Worm (Caenorhabditis elegans) whole organism, midembryonic: ENCODE measurements around the gene srh-63.

Experiments
- T22C8.4 ChIP-seq: fragments of 200-800 bp; sonication (Bioruptor generic); IDR thresholded peaks from 2 replicates; pipeline ENCODE4 v1.3.6; 2022; ENCODE audit warnings: missing genetic modification characterization, missing compliant biosample characterization
- cog-1 ChIP-seq: sonication (generic microtip); optimal IDR thresholded peaks from 2 replicates; lab custom pipeline; 2016; ENCODE audit warnings: missing genetic modification characterization, missing compliant biosample characterization
- flt-1 ChIP-seq: fragments of 200-800 bp; sonication (Bioruptor generic); IDR thresholded peaks from 2 replicates; pipeline ENCODE4 v1.3.6; 2022; ENCODE audit warnings: missing genetic modification characterization, missing compliant biosample characterization
- klf-2 ChIP-seq: fragments of 200-800 bp; sonication (Bioruptor generic); conservative IDR thresholded peaks from 2 replicates; pipeline ENCODE4 v1.3.6; 2022; ENCODE audit warnings: missing genetic modification reagents, missing genetic modification characterization, missing compliant biosample characterization
- med-1 ChIP-seq: sonication (generic microtip); optimal IDR thresholded peaks from 2 replicates; lab custom pipeline; 2017; ENCODE audit warnings: missing genetic modification characterization, mild to moderate bottlenecking, missing compliant biosample characterization, antibody characterized with exemption, missing genetic modification reagents; ENCODE audit not compliant: insufficient read depth
- ref-1 ChIP-seq: fragments of 200-800 bp; sonication (Bioruptor generic); conservative IDR thresholded peaks from 2 replicates; pipeline ENCODE4 v1.3.6; 2022; ENCODE audit warnings: missing genetic modification reagents, missing genetic modification characterization, missing compliant biosample characterization
- tab-1 ChIP-seq: fragments of 200-800 bp; sonication (Bioruptor generic); IDR thresholded peaks from 2 replicates; pipeline ENCODE4 v1.3.6; 2022; ENCODE audit warnings: missing genetic modification characterization, missing compliant biosample characterization
- ztf-23 ChIP-seq: fragments of 200-800 bp; sonication (Bioruptor generic); IDR thresholded peaks from 2 replicates; pipeline ENCODE4 v1.3.6; 2022; ENCODE audit warnings: missing genetic modification reagents, missing genetic modification characterization, missing compliant biosample characterization
- ztf-29 ChIP-seq: fragments of 200-800 bp; sonication (Bioruptor generic); IDR thresholded peaks from 2 replicates; pipeline ENCODE4 v1.3.6; 2022; ENCODE audit warnings: missing genetic modification reagents, missing genetic modification characterization, missing compliant biosample characterization

The srh-63 gene

ce11 chrIV:14515162-14515561, 8.5 kb upstream of the srh-63 start:
- TF ChIP-seq T22C8.4 (GFP tag; lab: Robert Waterston, UW) (no peak), klf-2 (no peak), flt-1 (GFP tag; lab: Robert Waterston, UW) (no peak), ztf-29 (GFP tag; lab: Robert Waterston, UW) (no peak), ref-1 (GFP tag; lab: Robert Waterston, UW) (no peak), cog-1 (tag; lab: Kevin White, UChicago) (no peak), ztf-23 (no peak), tab-1 (GFP tag; lab: Robert Waterston, UW) (no peak), med-1 (no peak)

ce11 chrIV:14519423-14519822, 4.2 kb upstream of the srh-63 start, which contains the start of the genes Y57G11A.2 and T27E7.1:
TSS of gene Y57G11A.2 (minus strand) at chrIV:14519523.
TSS of gene T27E7.1 (plus strand) at chrIV:14519759.
- no peak for TF ChIP-seq klf-2
- no peak for TF ChIP-seq cog-1 (tag; lab: Kevin White, UChicago)
- no peak for TF ChIP-seq ztf-29 (GFP tag; lab: Robert Waterston, UW)
- TF ChIP-seq ref-1 (GFP tag; lab: Robert Waterston, UW), result no peak
- TF ChIP-seq T22C8.4 (GFP tag; lab: Robert Waterston, UW), result no peak
- no peak for TF ChIP-seq ztf-23
- no peak for TF ChIP-seq flt-1 (GFP tag; lab: Robert Waterston, UW)
- TF ChIP-seq med-1, result no peak
- no peak for TF ChIP-seq tab-1 (GFP tag; lab: Robert Waterston, UW)

ce11 chrIV:14528718-14529117, 5.0 kb downstream of the srh-63 start, which contains the start of gene T27E7.3:
TSS of gene T27E7.3 (plus strand) at chrIV:14529018.
- no peak for TF ChIP-seq flt-1 (GFP tag; lab: Robert Waterston, UW)
- no peak for TF ChIP-seq ztf-23
- no peak for TF ChIP-seq T22C8.4 (GFP tag; lab: Robert Waterston, UW)
- no peak for TF ChIP-seq tab-1 (GFP tag; lab: Robert Waterston, UW)
- TF ChIP-seq ref-1 (GFP tag; lab: Robert Waterston, UW), result no peak
- no peak for TF ChIP-seq med-1
- TF ChIP-seq klf-2, result no peak
- TF ChIP-seq cog-1 (tag; lab: Kevin White, UChicago), result no peak
- TF ChIP-seq ztf-29 (GFP tag; lab: Robert Waterston, UW), result no peak

ce11 chrIV:14530031-14530430, 6.4 kb downstream of the srh-63 start:
- TF ChIP-seq tab-1 (GFP tag; lab: Robert Waterston, UW), result no peak
- no peak for TF ChIP-seq ref-1 (GFP tag; lab: Robert Waterston, UW)
- TF ChIP-seq ztf-23, result no peak
- TF ChIP-seq flt-1 (GFP tag; lab: Robert Waterston, UW), result no peak
- TF ChIP-seq ztf-29 (GFP tag; lab: Robert Waterston, UW), result no peak
- no peak for TF ChIP-seq med-1
- no peak for TF ChIP-seq T22C8.4 (GFP tag; lab: Robert Waterston, UW)
- no peak for TF ChIP-seq cog-1 (tag; lab: Kevin White, UChicago)
- TF ChIP-seq klf-2, result no peak

- TF ChIP-seq tab-1 (GFP tag; lab: Robert Waterston, UW) (no peak), ztf-23 (no peak), cog-1 (tag; lab: Kevin White, UChicago) (no peak), klf-2 (no peak), ztf-29 (GFP tag; lab: Robert Waterston, UW) (no peak), med-1 (no peak), flt-1 (GFP tag; lab: Robert Waterston, UW) (no peak), T22C8.4 (GFP tag; lab: Robert Waterston, UW) (no peak), ref-1 (GFP tag; lab: Robert Waterston, UW) (no peak)
Observed at ce11 chrIV:14532366-14532765, 8.7 kb downstream of the srh-63 start.

ce11 chrIV:14534967-14535366, 11.3 kb downstream of the srh-63 start, which contains the start of gene T27E7.4:
TSS of gene T27E7.4 (minus strand) at chrIV:14535067.
- TF ChIP-seq klf-2 (no peak), med-1 (no peak), ref-1 (GFP tag; lab: Robert Waterston, UW) (no peak), ztf-23 (no peak), T22C8.4 (GFP tag; lab: Robert Waterston, UW) (no peak), flt-1 (GFP tag; lab: Robert Waterston, UW) (no peak), ztf-29 (GFP tag; lab: Robert Waterston, UW) (no peak)

DNA sequence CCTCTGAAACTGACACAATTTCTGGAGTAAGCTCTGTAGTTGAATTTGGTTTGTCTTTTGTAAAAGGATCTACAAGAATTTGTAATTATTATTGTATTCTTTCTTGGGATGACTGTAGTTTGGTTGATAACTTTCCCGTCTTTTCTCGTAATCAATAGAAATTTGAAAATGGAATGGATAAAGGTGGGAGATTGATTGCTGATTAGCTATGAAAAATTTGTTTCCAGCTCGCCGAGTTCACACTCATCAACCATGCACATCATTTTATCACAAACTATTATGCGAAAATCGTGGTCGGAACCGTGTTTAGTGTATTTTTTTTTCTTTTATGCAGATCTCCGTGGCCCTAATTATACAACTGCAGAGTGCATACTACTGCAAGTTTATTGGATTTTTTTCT, 13.2 kb downstream of the srh-63 start, which contains the start of gene T27E7.5:
Gene T27E7.5 (plus strand): TSS at position 253 of the 400 bp plus-strand sequence.
- no peak for TF ChIP-seq ref-1 (GFP tag; lab: Robert Waterston, UW)
- no peak for TF ChIP-seq ztf-29 (GFP tag; lab: Robert Waterston, UW)
- TF ChIP-seq tab-1 (GFP tag; lab: Robert Waterston, UW), result no peak
- TF ChIP-seq med-1, result no peak
- TF ChIP-seq flt-1 (GFP tag; lab: Robert Waterston, UW), result no peak
- TF ChIP-seq ztf-23, result no peak
- no peak for TF ChIP-seq T22C8.4 (GFP tag; lab: Robert Waterston, UW)
- no peak for TF ChIP-seq cog-1 (tag; lab: Kevin White, UChicago)
- TF ChIP-seq klf-2, result no peak

DNA sequence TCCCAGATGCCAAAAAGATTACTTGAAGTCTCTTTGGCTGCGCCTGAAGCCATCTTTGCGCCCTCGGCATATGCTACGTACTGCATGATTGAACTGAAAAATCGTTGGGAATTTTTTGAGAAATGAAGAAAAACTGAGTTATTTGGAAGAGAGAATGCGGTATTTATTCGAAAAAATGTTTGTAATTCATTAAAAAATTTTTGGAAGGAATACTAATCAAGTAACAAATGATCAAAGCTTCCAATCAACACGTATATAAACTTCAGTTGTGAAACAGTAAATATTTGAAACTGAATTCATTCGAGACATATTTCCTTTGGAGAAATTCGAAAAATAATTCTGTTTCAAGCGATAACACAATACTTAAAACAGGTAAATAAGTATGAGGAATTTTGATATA, 18.8 kb downstream of the srh-63 start, which contains the start of gene pals-29:
Gene pals-29 (minus strand): TSS at position 101 of the 400 bp plus-strand sequence.
- TF ChIP-seq klf-2 (no peak), flt-1 (GFP tag; lab: Robert Waterston, UW) (no peak), ref-1 (GFP tag; lab: Robert Waterston, UW) (no peak), cog-1 (tag; lab: Kevin White, UChicago) (no peak), ztf-29 (GFP tag; lab: Robert Waterston, UW) (no peak), T22C8.4 (GFP tag; lab: Robert Waterston, UW) (no peak), ztf-23 (no peak), tab-1 (GFP tag; lab: Robert Waterston, UW) (no peak), med-1 (no peak)

DNA sequence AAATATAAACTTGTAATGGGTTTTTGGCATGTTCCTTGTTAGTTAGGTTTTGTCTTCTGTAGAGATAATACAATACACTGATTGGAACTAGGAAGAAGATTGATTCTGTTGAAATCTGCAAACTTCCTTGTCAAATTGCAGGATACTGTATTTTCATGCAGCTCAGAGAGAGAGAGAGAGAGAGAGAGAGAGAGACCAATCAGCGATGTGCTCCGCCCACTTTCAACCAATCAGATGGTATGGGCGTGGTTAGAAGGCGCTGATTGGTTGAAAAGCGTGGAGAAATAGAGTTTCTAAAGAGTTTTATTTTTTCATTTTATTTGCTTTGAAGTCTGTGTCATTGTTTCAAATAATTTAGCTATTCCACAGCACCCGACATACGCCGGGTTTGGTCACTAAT, 23.6 kb downstream of the srh-63 start:
- TF ChIP-seq T22C8.4 (GFP tag; lab: Robert Waterston, UW), result no peak
- no peak for TF ChIP-seq klf-2
- no peak for TF ChIP-seq ztf-23
- no peak for TF ChIP-seq tab-1 (GFP tag; lab: Robert Waterston, UW)
- TF ChIP-seq flt-1 (GFP tag; lab: Robert Waterston, UW), result no peak
- no peak for TF ChIP-seq ref-1 (GFP tag; lab: Robert Waterston, UW)
- TF ChIP-seq cog-1 (tag; lab: Kevin White, UChicago), result no peak
- TF ChIP-seq ztf-29 (GFP tag; lab: Robert Waterston, UW), result no peak
- no peak for TF ChIP-seq med-1

- TF ChIP-seq med-1 (no peak), ztf-29 (GFP tag; lab: Robert Waterston, UW) (no peak), ztf-23 (no peak), ref-1 (GFP tag; lab: Robert Waterston, UW) (no peak), tab-1 (GFP tag; lab: Robert Waterston, UW) (no peak), cog-1 (tag; lab: Kevin White, UChicago) (no peak), T22C8.4 (GFP tag; lab: Robert Waterston, UW) (no peak), flt-1 (GFP tag; lab: Robert Waterston, UW) (no peak), klf-2 (no peak)
Observed at ce11 chrIV:14549308-14549707, 25.6 kb downstream of the srh-63 start, which contains the start of gene T27E7.9. TSS of gene T27E7.9 (minus strand) at chrIV:14549408.
